Fruit fly (Drosophila melanogaster) whole organism, embryonic: ENCODE results near the gene vnd.
A peak's percentile ranks its signal among the peaks of the same experiment; 100 is the strongest.

Experiments
- CG10274 ChIP-seq: fragments of 200-800 bp; sonication (Bioruptor generic); optimal IDR thresholded peaks from 3 replicates; lab custom pipeline; 2017; ENCODE audit warnings: missing biosample characterization, mild to moderate bottlenecking, missing genetic modification characterization
- CG10321 ChIP-seq: fragments of 200-800 bp; sonication (Bioruptor generic); IDR thresholded peaks from 2 replicates; pipeline ENCODE4 v1.3.6; 2022; ENCODE audit warnings: missing biosample characterization, missing genetic modification characterization
- CG10565 ChIP-seq: fragments of 200-800 bp; sonication (Bioruptor generic); optimal IDR thresholded peaks from 3 replicates; lab custom pipeline; 2016; ENCODE audit warnings: missing biosample characterization, mild to moderate bottlenecking, missing genetic modification characterization
- CG11695 ChIP-seq: fragments of 200-800 bp; sonication (Bioruptor generic); IDR thresholded peaks from 3 replicates; pipeline ENCODE4 v1.3.6; 2022; ENCODE audit warnings: missing biosample characterization, missing genetic modification characterization
- CG11723 ChIP-seq: fragments of 200-800 bp; sonication (Bioruptor generic); optimal IDR thresholded peaks from 2 replicates; lab custom pipeline; 2017; ENCODE audit warnings: missing biosample characterization, mild to moderate bottlenecking, missing genetic modification characterization
- CG13624 ChIP-seq: fragments of 200-800 bp; sonication (Bioruptor generic); optimal IDR thresholded peaks from 2 replicates; lab custom pipeline; 2016; ENCODE audit warnings: missing biosample characterization, missing genetic modification characterization
- CG14014 ChIP-seq: fragments of 200-800 bp; sonication (Bioruptor generic); IDR thresholded peaks from 2 replicates; pipeline ENCODE4 v1.3.6; 2022; ENCODE audit warnings: missing biosample characterization, missing genetic modification characterization
- CG15601 ChIP-seq: fragments of 200-800 bp; sonication (Bioruptor generic); optimal IDR thresholded peaks from 3 replicates; lab custom pipeline; 2019; ENCODE audit warnings: missing biosample characterization, mild to moderate bottlenecking, missing genetic modification characterization, moderate library complexity
- CG17385 ChIP-seq: fragments of 200-800 bp; sonication (Bioruptor generic); optimal IDR thresholded peaks from 3 replicates; lab custom pipeline; 2018; ENCODE audit warnings: missing biosample characterization, mild to moderate bottlenecking, missing genetic modification characterization
- CG17612 ChIP-seq: fragments of 200-800 bp; sonication (Bioruptor generic); IDR thresholded peaks from 2 replicates; pipeline ENCODE4 v1.3.6; 2022; ENCODE audit warnings: missing biosample characterization, missing genetic modification characterization
- CG2116 ChIP-seq: fragments of 200-800 bp; sonication (Bioruptor generic); optimal IDR thresholded peaks from 3 replicates; lab custom pipeline; 2018; ENCODE audit warnings: missing biosample characterization, mild to moderate bottlenecking, missing genetic modification characterization
- CG3281 ChIP-seq: fragments of 200-800 bp; sonication (Bioruptor generic); optimal IDR thresholded peaks from 3 replicates; lab custom pipeline; 2017; ENCODE audit warnings: missing biosample characterization, mild to moderate bottlenecking, missing genetic modification characterization
- CG3726 ChIP-seq: fragments of 200-800 bp; sonication (Bioruptor generic); IDR thresholded peaks from 3 replicates; pipeline ENCODE4, ENCODE4 v1.3.6; 2022; ENCODE audit warnings: missing biosample characterization, missing genetic modification characterization
- CG4328 ChIP-seq: fragments of 200-800 bp; sonication (Bioruptor generic); optimal IDR thresholded peaks from 3 replicates; lab custom pipeline; 2017; ENCODE audit warnings: missing biosample characterization, missing genetic modification reagents, missing genetic modification characterization
- CG43689 ChIP-seq: fragments of 200-800 bp; sonication (Bioruptor generic); IDR thresholded peaks from 2 replicates; pipeline ENCODE4 v1.3.6; 2022; ENCODE audit warnings: missing biosample characterization, missing genetic modification characterization
- CG4404 ChIP-seq: fragments of 200-800 bp; sonication (Bioruptor generic); IDR thresholded peaks from 2 replicates; pipeline ENCODE4 v1.3.6; 2022; ENCODE audit warnings: missing biosample characterization, missing genetic modification characterization
- CG4424 ChIP-seq: fragments of 200-800 bp; sonication (Bioruptor generic); optimal IDR thresholded peaks from 3 replicates; lab custom pipeline; 2016; ENCODE audit warnings: missing biosample characterization, missing genetic modification characterization
- CG4617 ChIP-seq: fragments of 200-800 bp; sonication (Bioruptor generic); optimal IDR thresholded peaks from 3 replicates; lab custom pipeline; 2016; ENCODE audit warnings: missing biosample characterization, missing genetic modification characterization, borderline replicate concordance
- CG6854 ChIP-seq: fragments of 200-800 bp; sonication (Bioruptor generic); optimal IDR thresholded peaks from 3 replicates; lab custom pipeline; 2017; ENCODE audit warnings: missing biosample characterization, mild to moderate bottlenecking, missing genetic modification characterization
- CG9727 ChIP-seq: fragments of 200-800 bp; sonication (Bioruptor generic); optimal IDR thresholded peaks from 3 replicates; lab custom pipeline; 2017; ENCODE audit warnings: missing biosample characterization, mild to moderate bottlenecking, missing genetic modification characterization
- CkIIα-i1 ChIP-seq: fragments of 200-800 bp; sonication (Bioruptor generic); IDR thresholded peaks from 2 replicates; pipeline ENCODE4 v1.3.6; 2022; ENCODE audit warnings: missing biosample characterization, missing genetic modification characterization
- D19A ChIP-seq: fragments of 200-800 bp; optimal IDR thresholded peaks from 3 replicates; lab custom pipeline; 2019; ENCODE audit warnings: missing biosample characterization, mild to moderate bottlenecking, missing genetic modification characterization, moderate library complexity
- Dll ChIP-seq: fragments of 200-800 bp; sonication (Bioruptor generic); IDR thresholded peaks from 4 replicates; pipeline ENCODE4 v1.3.6; 2022; ENCODE audit warnings: missing biosample characterization, missing genetic modification characterization; ENCODE audit not compliant: partially characterized antibody
- Dp ChIP-seq: fragments of 200-800 bp; sonication (Bioruptor generic); optimal IDR thresholded peaks from 2 replicates; lab custom pipeline; 2018; ENCODE audit warnings: missing biosample characterization, mild to moderate bottlenecking, missing genetic modification characterization, moderate library complexity
- Dref ChIP-seq: fragments of 200-800 bp; sonication (Bioruptor generic); IDR thresholded peaks from 2 replicates; pipeline ENCODE4 v1.3.6; 2022; ENCODE audit warnings: missing biosample characterization, missing genetic modification characterization
- Ets65A ChIP-seq: fragments of 200-800 bp; sonication (Bioruptor generic); peaks from one replicate; lab custom pipeline; 2016; ENCODE audit warnings: missing biosample characterization, missing genetic modification characterization
- Ets97D ChIP-seq: fragments of 200-800 bp; sonication (Bioruptor generic); optimal IDR thresholded peaks from 3 replicates; lab custom pipeline; 2016; ENCODE audit warnings: missing biosample characterization, missing genetic modification characterization
- Fer3 ChIP-seq: fragments of 200-800 bp; sonication (Bioruptor generic); optimal IDR thresholded peaks from 2 replicates; lab custom pipeline; 2018; ENCODE audit warnings: missing biosample characterization, mild to moderate bottlenecking, missing genetic modification characterization, moderate library complexity
- MTF-1 ChIP-seq: fragments of 200-800 bp; sonication (Bioruptor generic); optimal IDR thresholded peaks from 2 replicates; lab custom pipeline; 2018; ENCODE audit warnings: missing biosample characterization, mild to moderate bottlenecking, missing genetic modification characterization, borderline replicate concordance
- Mad ChIP-seq: fragments of 200-800 bp; sonication (Bioruptor generic); optimal IDR thresholded peaks from 2 replicates; lab custom pipeline; 2016; ENCODE audit warnings: missing biosample characterization, missing genetic modification characterization
- Med ChIP-seq: fragments of 200-800 bp; sonication (Bioruptor generic); peaks from one replicate; lab custom pipeline; 2016; ENCODE audit warnings: missing biosample characterization, missing genetic modification characterization, mild to moderate bottlenecking, inconsistent platforms, moderate library complexity
- Ravus ChIP-seq: fragments of 200-800 bp; sonication (Bioruptor generic); IDR thresholded peaks from 2 replicates; pipeline ENCODE4 v1.3.6; 2022; ENCODE audit warnings: missing biosample characterization, missing genetic modification characterization
- Side ChIP-seq: fragments of 200-800 bp; sonication (Bioruptor generic); optimal IDR thresholded peaks from 2 replicates; lab custom pipeline; 2016; ENCODE audit warnings: missing biosample characterization, missing genetic modification characterization
- Sin3A ChIP-seq: fragments of >200 bp; optimal IDR thresholded peaks from 2 replicates; lab custom pipeline; 2018
- Xrp1 ChIP-seq: fragments of 200-800 bp; sonication (Bioruptor generic); IDR thresholded peaks from 2 replicates; pipeline ENCODE4 v1.3.6; 2022; ENCODE audit warnings: missing biosample characterization, missing genetic modification characterization
- br ChIP-seq: fragments of >200 bp; optimal IDR thresholded peaks from 2 replicates; lab custom pipeline; 2017
- ewg ChIP-seq: fragments of 200-800 bp; sonication (Bioruptor generic); optimal IDR thresholded peaks from 3 replicates; lab custom pipeline; 2017; ENCODE audit warnings: mild to moderate bottlenecking, missing biosample characterization, missing genetic modification reagents, missing genetic modification characterization
- fd96Cb ChIP-seq: fragments of 200-800 bp; sonication (Bioruptor generic); optimal IDR thresholded peaks from 2 replicates; lab custom pipeline; 2018; ENCODE audit warnings: missing biosample characterization, mild to moderate bottlenecking, missing genetic modification characterization, moderate library complexity
- fu2 ChIP-seq: fragments of 200-800 bp; sonication (Bioruptor generic); optimal IDR thresholded peaks from 2 replicates; lab custom pipeline; 2016; ENCODE audit warnings: missing biosample characterization, missing genetic modification characterization
- kni ChIP-seq: fragments of 200-800 bp; sonication (Bioruptor generic); optimal IDR thresholded peaks from 3 replicates; lab custom pipeline; 2017; ENCODE audit warnings: mild to moderate bottlenecking, missing biosample characterization, missing genetic modification reagents, missing genetic modification characterization
- lab ChIP-seq: fragments of 200-800 bp; sonication (Bioruptor generic); optimal IDR thresholded peaks from 3 replicates; lab custom pipeline; 2017; ENCODE audit warnings: missing biosample characterization, missing genetic modification characterization, mild to moderate bottlenecking, moderate library complexity, missing genetic modification reagents
- maf-S ChIP-seq: fragments of 200-800 bp; sonication (Bioruptor generic); optimal IDR thresholded peaks from 2 replicates; lab custom pipeline; 2016; ENCODE audit warnings: missing biosample characterization, missing genetic modification characterization
- pb ChIP-seq: fragments of 200-800 bp; sonication (Bioruptor generic); optimal IDR thresholded peaks from 3 replicates; lab custom pipeline; 2016; ENCODE audit warnings: missing biosample characterization, missing genetic modification characterization
- pfk ChIP-seq: fragments of 200-800 bp; sonication (Bioruptor generic); optimal IDR thresholded peaks from 2 replicates; lab custom pipeline; 2018; ENCODE audit warnings: missing biosample characterization, mild to moderate bottlenecking, missing genetic modification characterization, moderate library complexity
- repo ChIP-seq: fragments of 200-800 bp; sonication (Bioruptor generic); optimal IDR thresholded peaks from 2 replicates; lab custom pipeline; 2016; ENCODE audit warnings: missing biosample characterization, missing genetic modification characterization
- sisA ChIP-seq: fragments of 200-800 bp; sonication (Bioruptor generic); IDR thresholded peaks from 2 replicates; pipeline ENCODE4 v1.3.6; 2022; ENCODE audit warnings: missing biosample characterization, missing genetic modification characterization
- slou ChIP-seq: fragments of 200-800 bp; sonication (Bioruptor generic); optimal IDR thresholded peaks from 3 replicates; lab custom pipeline; 2016; ENCODE audit warnings: missing biosample characterization, missing genetic modification characterization
- slp2 ChIP-seq: fragments of 200-800 bp; sonication (Bioruptor generic); optimal IDR thresholded peaks from 2 replicates; lab custom pipeline; 2016; ENCODE audit warnings: missing biosample characterization, missing genetic modification characterization
- ssp ChIP-seq: fragments of 200-800 bp; sonication (Bioruptor generic); IDR thresholded peaks from 2 replicates; pipeline ENCODE4 v1.3.6; 2022; ENCODE audit warnings: missing biosample characterization, missing genetic modification characterization
- tna ChIP-seq: fragments of 200-800 bp; sonication (Bioruptor generic); IDR thresholded peaks from 2 replicates; pipeline ENCODE4 v1.3.6; 2022; ENCODE audit warnings: missing biosample characterization, missing genetic modification characterization; ENCODE audit not compliant: partially characterized antibody
- trh ChIP-seq: fragments of 200-800 bp; sonication (Bioruptor generic); optimal IDR thresholded peaks from 2 replicates; lab custom pipeline; 2016; ENCODE audit warnings: missing biosample characterization, missing genetic modification characterization
- wek ChIP-seq: fragments of 200-800 bp; sonication (Bioruptor generic); optimal IDR thresholded peaks from 3 replicates; lab custom pipeline; 2018; ENCODE audit warnings: missing biosample characterization, mild to moderate bottlenecking, missing genetic modification characterization, moderate library complexity

Gene vnd

dm6 chrX:621132-621555 lies 39.2 kb downstream of the vnd start, which contains the start of the genes CG13365 and Vsp37A (continued):
- peak; percentile 27 for TF ChIP-seq CG3281 (GFP tag; lab: Kevin White, UChicago)
- TF ChIP-seq Ravus (GFP tag; lab: Robert Waterston, UW) = no peak
- peak; percentile 39 for TF ChIP-seq CG2116 (GFP tag; lab: Kevin White, UChicago)
- no peak for TF ChIP-seq CkIIα-i1 (GFP tag; lab: Robert Waterston, UW)
- TF ChIP-seq maf-S (GFP tag; lab: Kevin White, UChicago) = peak; percentile 25
- TF ChIP-seq D19A = no peak
- TF ChIP-seq CG43689 = no peak
- TF ChIP-seq Side (GFP tag; lab: Kevin White, UChicago) = peak; percentile 48
- 0 out of 2 replicates have a peak, but pooled peaks have one; percentile 13 for TF ChIP-seq sisA (GFP tag; lab: Robert Waterston, UW)
- TF ChIP-seq CG10565 = no peak
- no peak for TF ChIP-seq fd96Cb
- TF ChIP-seq br = no peak
- TF ChIP-seq fu2 (GFP tag; lab: Kevin White, UChicago) = peak; percentile 25
- peak; percentile 55 for TF ChIP-seq lab (GFP tag; lab: Kevin White, UChicago)
- 0 out of 2 replicates have a peak, but pooled peaks have one; percentile 27 for TF ChIP-seq Xrp1 (GFP tag; lab: Robert Waterston, UW)
- no peak for TF ChIP-seq CG10274 (GFP tag; lab: Kevin White, UChicago)
- TF ChIP-seq pb (GFP tag; lab: Kevin White, UChicago) = peak; percentile 56
- TF ChIP-seq Ets97D = peak; percentile 47
- peak; percentile 42 for TF ChIP-seq CG4424 (GFP tag; lab: Kevin White, UChicago)
- TF ChIP-seq Sin3A (lab: Kevin White, UChicago) = peak; percentile 93
- peak; percentile 96 for TF ChIP-seq Ets65A (GFP tag; lab: Kevin White, UChicago)
- peak; percentile 11 for TF ChIP-seq trh (GFP tag; lab: Kevin White, UChicago)
- no peak for TF ChIP-seq tna (GFP tag; lab: Robert Waterston, UW)
- TF ChIP-seq Mad = peak; percentile 6
- TF ChIP-seq wek (GFP tag; lab: Kevin White, UChicago) = peak; percentile 25
- no peak for TF ChIP-seq CG6854 (GFP tag; lab: Kevin White, UChicago)
- TF ChIP-seq ewg (GFP tag; lab: Kevin White, UChicago) = peak; percentile 7
- peak; percentile 84 for TF ChIP-seq kni (GFP tag; lab: Kevin White, UChicago)
- TF ChIP-seq CG13624 (GFP tag; lab: Kevin White, UChicago) = peak; percentile 59
- peak; percentile 31 for TF ChIP-seq CG17385 (GFP tag; lab: Kevin White, UChicago)
- TF ChIP-seq CG11695 (GFP tag; lab: Robert Waterston, UW) = 0 out of 3 replicates have a peak, but pooled peaks have one; percentile 41
- peak; percentile 88 for TF ChIP-seq Med (GFP tag; lab: Kevin White, UChicago)
- peak; percentile 7 for TF ChIP-seq slou (GFP tag; lab: Kevin White, UChicago)
- TF ChIP-seq MTF-1 (GFP tag; lab: Kevin White, UChicago) = no peak
- TF ChIP-seq CG11723 (GFP tag; lab: Kevin White, UChicago) = peak; percentile 34
- no peak for TF ChIP-seq ssp (GFP tag; lab: Robert Waterston, UW)
- no peak for TF ChIP-seq CG10321 (GFP tag; lab: Robert Waterston, UW)
- peak; percentile 34 for TF ChIP-seq Dp (GFP tag; lab: Kevin White, UChicago)
- peak; percentile 49; the same call in 2 of the 4 replicates for TF ChIP-seq Dll (GFP tag; lab: Robert Waterston, UW)
- peak; percentile 25; the same call in 1 of the 2 replicates for TF ChIP-seq Dref (GFP tag; lab: Robert Waterston, UW)
- TF ChIP-seq slp2 (GFP tag; lab: Kevin White, UChicago) = no peak
- TF ChIP-seq pfk (GFP tag; lab: Kevin White, UChicago) = no peak
- TF ChIP-seq CG14014 (GFP tag; lab: Robert Waterston, UW) = peak; percentile 48; the same call in 1 of the 2 replicates
- no peak for TF ChIP-seq CG3726 (GFP tag; lab: Robert Waterston, UW)
- peak; percentile 57 for TF ChIP-seq CG9727 (GFP tag; lab: Kevin White, UChicago)
- peak; percentile 55 for TF ChIP-seq CG4617
- peak; percentile 29; the same call in 1 of the 2 replicates for TF ChIP-seq CG4404 (GFP tag; lab: Robert Waterston, UW)
- no peak for TF ChIP-seq repo (GFP tag; lab: Kevin White, UChicago)
- peak; percentile 38 for TF ChIP-seq CG15601
- TF ChIP-seq CG17612 (GFP tag; lab: Robert Waterston, UW) = no peak
- peak; percentile 46 for TF ChIP-seq CG4328
- peak; percentile 39 for TF ChIP-seq Fer3
